Worm (Caenorhabditis elegans): ENCODE measurements around the gene nep-22.
A peak's percentile ranks its signal among the peaks of the same experiment; 100 is the strongest.

nep-22 gene

ce11 chrX:9034310-9034709, at the start of gene nep-22:
Gene nep-22 (plus strand): TSS chrX:9034554.
- TF ChIP-seq blmp-1 (tag; optimal IDR thresholded peaks at IDR 0.05) = no peak
- TF ChIP-seq fkh-4 (tag; optimal IDR thresholded peaks at IDR 0.05; ENCODE audit: borderline replicate concordance) = no peak
- peak in 1 of 2 experiments; percentile 14 for TF ChIP-seq lin-35 (GFP tag; optimal IDR thresholded peaks at IDR 0.05)
- TF ChIP-seq elt-2 (tag; optimal IDR thresholded peaks at IDR 0.05) = peak; percentile 70

ce11 chrX:8986452-8986851, 47.9 kb upstream of the nep-22 start:
- peak; percentile 40 for TF ChIP-seq nhr-19 (GFP tag; conservative IDR thresholded peaks at IDR 0.05)
- TF ChIP-seq lin-35 (GFP tag; optimal IDR thresholded peaks at IDR 0.05) = no peak
- TF ChIP-seq egl-27 (tag; optimal IDR thresholded peaks at IDR 0.05) = no peak
- no peak for TF ChIP-seq vab-15 (tag; optimal IDR thresholded peaks at IDR 0.05)
- TF ChIP-seq hpl-2 (GFP tag; optimal IDR thresholded peaks at IDR 0.05) = no peak
- peak; percentile 91 for TF ChIP-seq lin-14 (GFP tag; optimal IDR thresholded peaks at IDR 0.05)
- no peak for TF ChIP-seq unc-62 (GFP tag; optimal IDR thresholded peaks at IDR 0.05)
- TF ChIP-seq ceh-90 (tag; optimal IDR thresholded peaks at IDR 0.05) = no peak
- TF ChIP-seq ceh-88 (GFP tag; IDR thresholded peaks at IDR 0.05) = no peak
- TF ChIP-seq fkh-8 (tag; optimal IDR thresholded peaks at IDR 0.05) = no peak
- no peak for TF ChIP-seq elt-3 (tag; optimal IDR thresholded peaks at IDR 0.05)
- TF ChIP-seq ceh-82 (tag; optimal IDR thresholded peaks at IDR 0.05) = no peak
- no peak for TF ChIP-seq efl-1 (optimal IDR thresholded peaks at IDR 0.05)
- no peak for TF ChIP-seq efl-1 (GFP tag; optimal IDR thresholded peaks at IDR 0.05 in 1 of 2)
- no peak for TF ChIP-seq F16B12.6 (tag; optimal IDR thresholded peaks at IDR 0.05)
- TF ChIP-seq C16A3.4 (tag; optimal IDR thresholded peaks at IDR 0.05) = no peak
- no peak for TF ChIP-seq tbx-2 (tag; optimal IDR thresholded peaks at IDR 0.05)
- TF ChIP-seq fos-1 (tag; optimal IDR thresholded peaks at IDR 0.05) = no peak
- no peak for TF ChIP-seq aly-2 (tag; optimal IDR thresholded peaks at IDR 0.05)
- peak in 1 of 2 experiments; percentile 49 for TF ChIP-seq mdl-1 (tag; optimal IDR thresholded peaks at IDR 0.05)
- TF ChIP-seq isw-1 (GFP tag; IDR thresholded peaks at IDR 0.05) = no peak
- no peak for TF ChIP-seq sox-4 (tag; optimal IDR thresholded peaks at IDR 0.05)
- TF ChIP-seq rnt-1 (tag; optimal IDR thresholded peaks at IDR 0.05) = peak; percentile 51
- no peak for TF ChIP-seq nhr-77 (tag; optimal IDR thresholded peaks at IDR 0.05)
- no peak for TF ChIP-seq grh-1 (GFP tag; IDR thresholded peaks at IDR 0.05)
- TF ChIP-seq ceh-63 (GFP tag; optimal IDR thresholded peaks at IDR 0.05) = no peak
- no peak for TF ChIP-seq nhr-90 (tag; optimal IDR thresholded peaks at IDR 0.05; ENCODE audit: poor library complexity)
- TF ChIP-seq swsn-7 (tag; optimal IDR thresholded peaks at IDR 0.05) = no peak
- TF ChIP-seq dsc-1 (tag; optimal IDR thresholded peaks at IDR 0.05) = no peak
- no peak for TF ChIP-seq unc-130 (tag; optimal IDR thresholded peaks at IDR 0.05)
- TF ChIP-seq fkh-4 (tag; optimal IDR thresholded peaks at IDR 0.05; ENCODE audit: borderline replicate concordance) = no peak
- peak; percentile 56 for TF ChIP-seq snu-23 (GFP tag; optimal IDR thresholded peaks at IDR 0.05)
- TF ChIP-seq zag-1 (tag; optimal IDR thresholded peaks at IDR 0.05) = no peak
- no peak for TF ChIP-seq ces-1 (GFP tag; optimal IDR thresholded peaks at IDR 0.05)
- TF ChIP-seq pag-3 (tag; optimal IDR thresholded peaks at IDR 0.05; ENCODE audit: borderline replicate concordance, insufficient read depth) = peak; percentile 98
- no peak for TF ChIP-seq lin-13 (GFP tag; optimal IDR thresholded peaks at IDR 0.05)
- TF ChIP-seq unc-86 (tag; optimal IDR thresholded peaks at IDR 0.05) = no peak
- no peak for TF ChIP-seq elt-2 (tag; optimal IDR thresholded peaks at IDR 0.05)
- no peak for TF ChIP-seq aha-1 (tag; optimal IDR thresholded peaks at IDR 0.05)
- no peak for TF ChIP-seq hlh-4 (tag; optimal IDR thresholded peaks at IDR 0.05)
- TF ChIP-seq fkh-10 (GFP tag; optimal IDR thresholded peaks at IDR 0.05) = no peak
- no peak for TF ChIP-seq ztf-11 (tag; optimal IDR thresholded peaks at IDR 0.05)
- TF ChIP-seq lsy-2 (tag; optimal IDR thresholded peaks at IDR 0.05) = peak in 1 of 2 experiments; percentile 31
- no peak for TF ChIP-seq mab-9 (GFP tag; IDR thresholded peaks at IDR 0.05)
- TF ChIP-seq zip-4 (GFP tag; optimal IDR thresholded peaks at IDR 0.05) = no peak
- no peak for TF ChIP-seq xbp-1 (tag; optimal IDR thresholded peaks at IDR 0.05)
- TF ChIP-seq nhr-20 (tag; optimal IDR thresholded peaks at IDR 0.05) = peak; percentile 54
- TF ChIP-seq hlh-17 (GFP tag; optimal IDR thresholded peaks at IDR 0.05; ENCODE audit: borderline replicate concordance) = no peak
- TF ChIP-seq ztf-4 (tag; optimal IDR thresholded peaks at IDR 0.05) = no peak
- no peak for TF ChIP-seq snpc-4 (tag; optimal IDR thresholded peaks at IDR 0.05)

Measured in whole organism, L1 larva.